Worm (Caenorhabditis elegans): Measurements from ENCODE around the gene stg-2.
A peak's percentile ranks its signal among the peaks of the same experiment; 100 is the strongest.

Gene stg-2

ce11 chrX:8602722-8603427 lies 40.8 kb downstream of the stg-2 start (continued):
- TF ChIP-seq npax-4 (tag; optimal IDR thresholded peaks at IDR 0.05) (peak; percentile 23), pqm-1 (tag; optimal IDR thresholded peaks at IDR 0.05) (no peak), K02D7.2 (tag; optimal IDR thresholded peaks at IDR 0.05) (no peak), K09A11.1 (tag; optimal IDR thresholded peaks at IDR 0.05; ENCODE audit: insufficient read depth) (no peak), lim-6 (tag; optimal IDR thresholded peaks at IDR 0.05) (no peak), ztf-16 (tag; optimal IDR thresholded peaks at IDR 0.05) (no peak), fkh-6 (tag; optimal IDR thresholded peaks at IDR 0.05) (no peak), ceh-48 (tag; optimal IDR thresholded peaks at IDR 0.05) (no peak), hlh-13 (GFP tag; optimal IDR thresholded peaks at IDR 0.05) (no peak), unc-3 (GFP tag; conservative IDR thresholded peaks at IDR 0.05) (peak; percentile 66), unc-3 (tag; optimal IDR thresholded peaks at IDR 0.05) (no peak), eyg-1 (tag; optimal IDR thresholded peaks at IDR 0.05) (no peak), ref-2 (tag; optimal IDR thresholded peaks at IDR 0.05) (no peak), pha-4 (tag; optimal IDR thresholded peaks at IDR 0.05) (no peak), ceh-18 (tag; optimal IDR thresholded peaks at IDR 0.05) (no peak), ceh-34 (tag; optimal IDR thresholded peaks at IDR 0.05) (no peak), unc-86 (tag; optimal IDR thresholded peaks at IDR 0.05) (no peak), C38D4.7 (GFP tag; optimal IDR thresholded peaks at IDR 0.05) (peak; percentile 58), ama-1 (optimal IDR thresholded peaks at IDR 0.05) (no peak), nhr-232 (tag; optimal IDR thresholded peaks at IDR 0.05) (no peak), fkh-10 (GFP tag; optimal IDR thresholded peaks at IDR 0.05) (no peak), che-1 (tag; optimal IDR thresholded peaks at IDR 0.05) (peak; percentile 69), ceh-30 (tag; optimal IDR thresholded peaks at IDR 0.05) (no peak), tbx-7 (tag; optimal IDR thresholded peaks at IDR 0.05) (no peak), ttx-3 (tag; optimal IDR thresholded peaks at IDR 0.05) (no peak), hlh-8 (tag; optimal IDR thresholded peaks at IDR 0.05) (no peak), hlh-6 (tag; optimal IDR thresholded peaks at IDR 0.05) (no peak), ceh-14 (tag; optimal IDR thresholded peaks at IDR 0.05) (no peak), elt-2 (tag; optimal IDR thresholded peaks at IDR 0.05) (no peak), dmd-4 (tag; optimal IDR thresholded peaks at IDR 0.05; ENCODE audit: borderline replicate concordance) (no peak), dve-1 (tag; optimal IDR thresholded peaks at IDR 0.05) (no peak), madf-2 (tag; optimal IDR thresholded peaks at IDR 0.05) (no peak), ahr-1 (tag; optimal IDR thresholded peaks at IDR 0.05) (no peak), ceh-31 (tag; optimal IDR thresholded peaks at IDR 0.05) (no peak), nhr-11 (tag; optimal IDR thresholded peaks at IDR 0.05) (no peak), odd-2 (tag; optimal IDR thresholded peaks at IDR 0.05) (no peak), ceh-24 (tag; optimal IDR thresholded peaks at IDR 0.05) (no peak)

ce11 chrX:8601235-8601634 lies 42.5 kb downstream of the stg-2 start, which contains the start of gene F18E9.1:
Gene F18E9.1, plus strand, starts transcription at chrX:8601535.
- TF ChIP-seq hlh-13 (GFP tag; optimal IDR thresholded peaks at IDR 0.05) (no peak), elt-2 (tag; optimal IDR thresholded peaks at IDR 0.05) (no peak), K02D7.2 (tag; optimal IDR thresholded peaks at IDR 0.05) (no peak), C08G9.2 (tag; optimal IDR thresholded peaks at IDR 0.05) (no peak), ceh-6 (GFP tag; optimal IDR thresholded peaks at IDR 0.05) (no peak), hlh-30 (tag; optimal IDR thresholded peaks at IDR 0.05; ENCODE audit: insufficient read depth) (no peak), pat-9 (tag; optimal IDR thresholded peaks at IDR 0.05) (no peak), tbx-2 (tag; optimal IDR thresholded peaks at IDR 0.05) (no peak), fkh-6 (tag; optimal IDR thresholded peaks at IDR 0.05) (no peak), ceh-22 (tag; optimal IDR thresholded peaks at IDR 0.05) (no peak)
